Fruit fly (Drosophila melanogaster): Measurements from ENCODE around the gene muc.

The muc gene

dm6 chr2L:7427786-7428137, 1.1 kb downstream of the muc start:
- TF ChIP-seq Sox14 (GFP tag; optimal IDR thresholded peaks at IDR 0.05) (no peak), CG11762 (GFP tag; optimal IDR thresholded peaks at IDR 0.05; ENCODE audit: insufficient read depth) (no peak), Eip93F (GFP tag; optimal IDR thresholded peaks at IDR 0.05) (no peak), CG6792 (GFP tag; optimal IDR thresholded peaks at IDR 0.05) (no peak), CG34406 (GFP tag; optimal IDR thresholded peaks at IDR 0.05) (no peak), Lpt (GFP tag; optimal IDR thresholded peaks at IDR 0.05) (no peak), CG10631 (GFP tag; optimal IDR thresholded peaks at IDR 0.05) (no peak), cyc (GFP tag; optimal IDR thresholded peaks at IDR 0.05) (no peak), CG31627 (GFP tag; optimal IDR thresholded peaks at IDR 0.05) (no peak), Hr38 (GFP tag; optimal IDR thresholded peaks at IDR 0.05) (no peak), Blimp-1 (GFP tag; optimal IDR thresholded peaks at IDR 0.05) (no peak), salr (GFP tag; optimal IDR thresholded peaks at IDR 0.05) (no peak), Eip75B (GFP tag; optimal IDR thresholded peaks at IDR 0.05) (no peak), CG6854 (GFP tag; optimal IDR thresholded peaks at IDR 0.05) (no peak), spab (GFP tag; optimal IDR thresholded peaks at IDR 0.05) (no peak), esn (GFP tag; optimal IDR thresholded peaks at IDR 0.05) (no peak), svp (GFP tag) (no peak)

DNA sequence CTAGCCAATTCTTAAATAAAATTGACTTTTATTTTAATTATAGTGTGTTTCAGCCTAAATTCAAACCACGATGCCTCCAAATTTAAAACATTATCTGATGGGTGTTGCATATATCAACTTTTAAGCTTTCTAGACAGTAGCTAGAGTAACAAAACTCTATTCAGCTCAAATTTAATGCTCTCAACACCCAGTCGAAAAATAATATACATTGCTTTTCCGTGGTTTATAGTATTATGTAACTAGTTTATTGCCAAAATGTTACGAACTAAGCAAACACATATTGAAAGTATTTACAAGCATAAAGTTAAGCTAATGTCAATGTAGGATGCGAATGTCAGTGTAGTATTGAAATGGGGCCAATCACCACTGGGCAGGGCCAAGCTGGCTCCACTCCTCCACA, 3.6 kb downstream of the muc start:
- TF ChIP-seq Hr39 (GFP tag; optimal IDR thresholded peaks at IDR 0.05), result no peak
- TF ChIP-seq CG31627 (GFP tag; optimal IDR thresholded peaks at IDR 0.05), result no peak
- TF ChIP-seq Eip78C (GFP tag), result no peak
- no peak for TF ChIP-seq CG11902 (GFP tag; optimal IDR thresholded peaks at IDR 0.05)
- TF ChIP-seq CG32006 (GFP tag; optimal IDR thresholded peaks at IDR 0.05), result no peak

DNA sequence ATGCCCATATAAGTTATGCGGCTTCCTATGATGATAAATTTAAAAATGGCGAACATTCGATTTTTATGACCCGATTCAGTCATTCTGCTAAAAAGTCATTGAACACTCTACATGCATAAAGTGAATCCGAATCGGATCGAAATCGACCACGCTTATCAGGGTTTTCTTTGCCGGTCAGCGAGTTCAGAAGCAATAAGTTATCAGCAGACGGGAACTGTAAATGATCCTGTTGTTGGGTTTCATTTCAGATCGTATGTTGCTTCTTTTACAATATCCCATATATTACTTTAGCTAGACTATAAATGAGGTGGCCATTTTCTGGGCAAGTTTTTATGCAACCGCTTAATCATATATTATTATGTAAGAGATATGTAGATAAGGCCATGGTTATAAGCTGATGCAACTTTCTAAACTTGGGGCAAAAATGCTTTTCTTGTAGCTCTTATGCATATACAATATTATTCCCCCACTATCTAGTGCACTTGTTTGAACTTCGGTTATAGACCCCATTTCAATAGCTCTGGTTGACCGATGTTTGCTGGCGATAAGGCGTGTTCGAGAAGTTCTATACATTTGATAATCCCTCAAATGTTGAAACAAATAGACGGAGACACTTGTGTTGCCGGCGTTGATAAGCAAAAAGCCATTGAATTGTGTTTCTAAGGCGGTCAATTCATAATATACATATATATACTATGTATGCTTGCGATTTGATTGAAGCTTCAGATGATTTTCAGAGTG, 5.4 kb downstream of the muc start:
- TF ChIP-seq CG6276 (GFP tag; optimal IDR thresholded peaks at IDR 0.05), result peak; percentile 25
- TF ChIP-seq svp (GFP tag), result peak; percentile 96
- no peak for TF ChIP-seq topi (GFP tag; optimal IDR thresholded peaks at IDR 0.05)
- no peak for TF ChIP-seq CG15336 (GFP tag; IDR thresholded peaks at IDR 0.05)
- no peak for TF ChIP-seq Hr4 (GFP tag; optimal IDR thresholded peaks at IDR 0.05)
- TF ChIP-seq vri (GFP tag; optimal IDR thresholded peaks at IDR 0.05), result peak; percentile 62
- TF ChIP-seq CG6163 (GFP tag; IDR thresholded peaks at IDR 0.05), result no peak
- no peak for TF ChIP-seq cyc (GFP tag; optimal IDR thresholded peaks at IDR 0.05)

DNA sequence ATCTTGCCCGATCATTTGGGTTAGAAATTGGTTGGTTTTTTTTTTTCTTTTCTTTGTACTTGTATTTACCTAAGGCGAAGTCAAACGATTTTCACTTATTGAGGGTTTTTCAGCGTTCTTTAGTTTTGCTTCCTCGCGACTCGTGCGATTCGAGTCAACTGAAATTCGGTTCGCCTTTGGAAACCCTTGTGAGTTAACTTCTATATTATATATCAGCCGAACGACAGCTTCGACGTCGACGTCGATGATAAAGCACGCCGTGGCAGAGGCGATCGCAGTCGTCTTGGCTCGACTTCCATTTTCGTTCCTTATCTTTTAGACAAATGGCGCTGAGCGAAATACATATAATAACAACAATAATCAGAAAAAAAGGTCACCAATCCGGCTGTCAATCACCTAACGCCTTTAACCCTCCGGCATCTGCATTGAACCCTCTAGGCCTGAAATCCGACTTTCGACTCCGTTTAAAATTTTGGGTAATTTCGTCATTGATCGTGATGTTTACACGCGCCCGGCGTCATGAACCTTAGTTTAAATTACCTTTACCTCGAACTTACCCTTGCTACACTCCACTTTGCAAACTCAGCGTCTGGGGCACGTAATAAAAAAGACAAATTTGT, 6.8 kb downstream of the muc start, which contains the start of gene CG5958:
Gene CG5958, minus strand, starts transcription at position 180 of the 620 bp plus-strand sequence.
- peak; percentile 8 for TF ChIP-seq CG3919 (GFP tag; optimal IDR thresholded peaks at IDR 0.05)
- no peak for TF ChIP-seq esn (GFP tag; optimal IDR thresholded peaks at IDR 0.05)
- peak; percentile 93 for TF ChIP-seq vri (GFP tag; optimal IDR thresholded peaks at IDR 0.05)
- peak; percentile 66 for TF ChIP-seq Eip78C (GFP tag)
- TF ChIP-seq fd59A (GFP tag; optimal IDR thresholded peaks at IDR 0.05), result no peak
- peak; percentile 84 for TF ChIP-seq Eip93F (GFP tag; optimal IDR thresholded peaks at IDR 0.05)
- TF ChIP-seq svp (GFP tag), result peak; percentile 99
- TF ChIP-seq CG8119 (GFP tag; IDR thresholded peaks at IDR 0.05), result no peak

- no peak for TF ChIP-seq topi (GFP tag; optimal IDR thresholded peaks at IDR 0.05)
- no peak for TF ChIP-seq CG3919 (GFP tag; optimal IDR thresholded peaks at IDR 0.05)
- peak; percentile 3 for TF ChIP-seq lz (GFP tag; optimal IDR thresholded peaks at IDR 0.05)
- TF ChIP-seq esn (GFP tag; optimal IDR thresholded peaks at IDR 0.05), result peak; percentile 21
- TF ChIP-seq eg (GFP tag; IDR thresholded peaks at IDR 0.05), result peak; percentile 49; the same call in 1 of the 3 replicates
- TF ChIP-seq CG6854 (GFP tag; optimal IDR thresholded peaks at IDR 0.05), result no peak
- TF ChIP-seq Ets96B (tag; optimal IDR thresholded peaks at IDR 0.05), result peak; percentile 48
- no peak for TF ChIP-seq fd59A (GFP tag; optimal IDR thresholded peaks at IDR 0.05)
- 0 out of 2 replicates have a peak, but pooled peaks have one; percentile 8 for TF ChIP-seq Gug (GFP tag; IDR thresholded peaks at IDR 0.05)
- TF ChIP-seq CG8319 (GFP tag; optimal IDR thresholded peaks at IDR 0.05), result no peak
- TF ChIP-seq CG10631 (GFP tag; optimal IDR thresholded peaks at IDR 0.05), result peak; percentile 18
- TF ChIP-seq Eip78C (GFP tag), result peak; percentile 60
- no peak for TF ChIP-seq CG31627 (GFP tag; optimal IDR thresholded peaks at IDR 0.05)
- peak; percentile 11 for TF ChIP-seq fkh (GFP tag; optimal IDR thresholded peaks at IDR 0.05)
- peak; percentile 41 for TF ChIP-seq Hr4 (GFP tag; optimal IDR thresholded peaks at IDR 0.05)
- peak; percentile 11 for TF ChIP-seq Eip75B (GFP tag; optimal IDR thresholded peaks at IDR 0.05)
- peak; percentile 23 for TF ChIP-seq OdsH (GFP tag; optimal IDR thresholded peaks at IDR 0.05)
- no peak for TF ChIP-seq ss (GFP tag; optimal IDR thresholded peaks at IDR 0.05)
- TF ChIP-seq vri (GFP tag; optimal IDR thresholded peaks at IDR 0.05), result peak; percentile 74
- TF ChIP-seq CG34406 (GFP tag; optimal IDR thresholded peaks at IDR 0.05), result peak; percentile 31
- peak; percentile 56 for TF ChIP-seq CG32006 (GFP tag; optimal IDR thresholded peaks at IDR 0.05)
- TF ChIP-seq CG8119 (GFP tag; IDR thresholded peaks at IDR 0.05), result peak; percentile 64
Measured at dm6 chr2L:7433957-7434736, 7.5 kb downstream of the muc start.

All from whole organism, prepupa.